Worm (Caenorhabditis elegans) whole organism, L4 larva: Measurements from ENCODE around the gene W02B12.12.
A peak's percentile ranks its signal among the peaks of the same experiment; 100 is the strongest.

ENCODE experiments used
- R02D3.7 ChIP-seq: fragments of 150-350 bp; sonication (generic microtip); optimal IDR thresholded peaks from 3 replicates; lab custom pipeline; 2014; ENCODE audit warnings: missing biosample characterization, missing genetic modification characterization
- aha-1 ChIP-seq: fragments of 150-350 bp; peaks from one replicate; lab custom pipeline; 2014; ENCODE audit warnings: missing biosample characterization, missing genetic modification characterization
- dmd-6 ChIP-seq: fragments of 200-800 bp; sonication (Bioruptor generic); IDR thresholded peaks from 2 replicates; pipeline ENCODE4 v1.3.6; 2022; ENCODE audit warnings: missing genetic modification reagents, missing genetic modification characterization, missing compliant biosample characterization
- hif-1 ChIP-seq, 2 experiments: sonication (generic microtip); optimal IDR thresholded peaks; 2 replicates each; lab custom pipeline; 2016 to 2017; ENCODE audit warnings: missing compliant biosample characterization in 2 of 2, missing genetic modification characterization in 2 of 2, missing genetic modification reagents in 2 of 2, missing genotype in 2 of 2, mild to moderate bottlenecking in 1 of 2
- hmg-1.1 ChIP-seq: fragments of 200-800 bp; sonication (Bioruptor generic); IDR thresholded peaks from 2 replicates; pipeline ENCODE4 v1.3.6; 2022; ENCODE audit warnings: missing genetic modification reagents, missing genetic modification characterization, missing compliant biosample characterization
- lin-39 ChIP-seq: fragments of 150-350 bp; optimal IDR thresholded peaks from 2 replicates; lab custom pipeline; 2014; ENCODE audit warnings: missing biosample characterization, missing genetic modification reagents, missing genetic modification characterization
- nhr-42 ChIP-seq: fragments of 200-800 bp; sonication (Bioruptor generic); IDR thresholded peaks from 2 replicates; pipeline ENCODE4 v1.3.6; 2022; ENCODE audit warnings: missing genetic modification characterization, missing compliant biosample characterization
- snpc-4 ChIP-seq: fragments of 150-350 bp; optimal IDR thresholded peaks from 2 replicates; lab custom pipeline; 2014; ENCODE audit warnings: missing biosample characterization, missing genetic modification characterization
- unc-62 ChIP-seq, 3 experiments: fragments of 150-350 bp in 1 of 3; sonication (generic microtip); optimal IDR thresholded peaks in 2 of 3; peaks in 1 of 3; 1 replicate in 1 of 3; 2 replicates in 2 of 3; lab custom pipeline; 2014 to 2017; ENCODE audit warnings: missing biosample characterization in 3 of 3, missing genetic modification characterization in 3 of 3, missing genetic modification reagents in 3 of 3, missing genotype in 1 of 3
- ztf-7 ChIP-seq: fragments of 150-350 bp; optimal IDR thresholded peaks from 2 replicates; lab custom pipeline; 2014; ENCODE audit warnings: missing biosample characterization, missing genetic modification characterization

DNA sequence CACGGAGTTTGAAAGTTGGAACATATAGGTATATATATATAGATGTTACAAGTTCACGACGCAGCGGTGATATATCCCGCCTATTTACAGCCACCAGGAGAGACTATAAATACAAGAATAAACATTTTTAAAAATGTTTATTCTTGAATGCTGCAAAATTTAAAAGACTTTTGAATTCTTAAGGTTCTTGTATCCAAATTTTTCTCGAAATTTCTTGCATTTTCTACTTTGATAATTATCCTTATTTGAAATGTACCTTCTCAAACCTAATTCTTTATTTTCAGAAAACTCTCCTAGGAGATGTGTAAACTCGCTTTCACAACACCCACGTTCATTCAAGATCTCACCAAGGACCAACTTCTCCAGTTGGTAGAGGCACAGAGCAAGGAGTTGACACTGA lies 47.4 kb downstream of the W02B12.12 start, which contains the start of gene C05D12.4:
- TF ChIP-seq nhr-42 (GFP tag; lab: Robert Waterston, UW): no peak
- TF ChIP-seq hmg-1.1: no peak
- no peak for TF ChIP-seq lin-39 (tag; lab: Kevin White, UChicago)
- no peak for TF ChIP-seq ztf-7
- no peak for TF ChIP-seq snpc-4 (tag; lab: Kevin White, UChicago)
- no peak for TF ChIP-seq hif-1 (tag; optimal IDR thresholded peaks at IDR 0.05; lab: Kevin White, UChicago)
- no peak for TF ChIP-seq dmd-6 (GFP tag; lab: Robert Waterston, UW)
- TF ChIP-seq unc-62 (GFP tag; optimal IDR thresholded peaks at IDR 0.05 in 1 of 2; lab: Kevin White, UChicago): no peak
- no peak for TF ChIP-seq unc-62 (tag; optimal IDR thresholded peaks at IDR 0.05; lab: Kevin White, UChicago)
- TF ChIP-seq R02D3.7: no peak
- TF ChIP-seq aha-1: peak; percentile 3
